Worm (Caenorhabditis elegans): ENCODE measurements around the gene F21G4.1.

The F21G4.1 gene

DNA sequence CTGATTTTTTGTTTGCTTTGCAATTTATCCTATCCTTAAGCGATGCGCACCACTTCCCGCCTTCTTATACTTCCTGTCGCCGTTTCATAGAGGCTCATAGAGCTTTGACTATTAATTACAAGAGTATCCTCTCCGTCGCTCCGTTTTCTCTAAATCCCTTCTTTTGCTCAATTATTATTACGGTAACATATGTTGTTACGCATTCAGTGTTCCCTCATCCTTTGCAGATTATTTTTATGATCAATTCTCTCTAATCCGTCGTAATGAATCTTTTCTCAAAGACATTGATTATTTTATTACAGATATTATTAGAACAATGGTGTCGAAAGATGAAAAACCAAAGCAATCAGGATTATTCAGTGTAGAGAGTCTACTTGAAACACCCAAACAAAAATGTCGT, 45.2 kb downstream of the F21G4.1 start, which contains the start of gene vab-15:
Gene vab-15 (plus strand): TSS at position 301 of the 400 bp plus-strand sequence.
- no peak for TF ChIP-seq unc-62 (GFP tag; optimal IDR thresholded peaks at IDR 0.05)

DNA sequence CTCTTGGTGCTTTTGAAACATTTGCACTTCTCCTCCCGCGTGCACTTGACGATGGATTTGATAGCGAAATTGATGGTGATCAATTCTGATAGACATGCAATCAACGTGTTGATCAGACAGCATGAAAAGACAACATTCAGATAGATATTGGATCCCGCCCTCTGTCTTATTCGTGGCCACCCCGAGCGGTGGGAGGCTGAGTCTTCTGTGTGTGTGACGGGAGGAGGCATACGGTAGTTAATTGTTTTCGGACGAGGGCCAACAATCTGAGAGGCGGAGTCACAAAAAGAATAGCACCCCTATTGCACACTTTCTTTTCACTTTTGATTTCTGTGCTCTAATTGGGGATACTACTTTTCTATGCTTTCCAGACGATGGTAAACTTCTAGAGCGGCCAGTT, 46.2 kb downstream of the F21G4.1 start:
- no peak for TF ChIP-seq unc-62 (GFP tag; optimal IDR thresholded peaks at IDR 0.05)

DNA sequence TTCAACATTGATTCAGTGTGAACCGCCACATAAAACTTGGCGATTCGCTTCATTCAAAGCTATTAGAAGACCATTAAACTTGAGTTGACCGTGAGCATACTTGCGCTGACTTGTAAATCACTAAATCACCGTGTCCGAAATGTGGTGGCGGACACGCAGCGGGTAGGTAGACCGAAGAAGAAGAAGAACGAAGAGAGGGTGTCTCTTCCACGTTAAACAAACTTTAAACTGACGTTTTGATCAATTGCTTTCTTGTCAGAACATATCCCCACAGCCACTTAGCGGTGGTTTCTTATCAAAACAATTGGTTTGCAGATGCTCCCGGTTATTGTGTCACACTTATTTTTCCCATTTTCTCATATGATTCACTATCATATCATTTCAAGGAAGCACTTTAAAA, 48.6 kb downstream of the F21G4.1 start:
- TF ChIP-seq unc-62 (GFP tag; optimal IDR thresholded peaks at IDR 0.05): no peak

- TF ChIP-seq unc-62 (GFP tag; optimal IDR thresholded peaks at IDR 0.05): no peak
These were observed 50.0 kb downstream of the F21G4.1 start for ce11 chrX:9842102-9842501.

ce11 chrX:9840864-9841263, 51.3 kb downstream of the F21G4.1 start:
- no peak for TF ChIP-seq unc-62 (GFP tag; optimal IDR thresholded peaks at IDR 0.05)
